Worm (Caenorhabditis elegans): ENCODE measurements around the gene cup-14.

DNA sequence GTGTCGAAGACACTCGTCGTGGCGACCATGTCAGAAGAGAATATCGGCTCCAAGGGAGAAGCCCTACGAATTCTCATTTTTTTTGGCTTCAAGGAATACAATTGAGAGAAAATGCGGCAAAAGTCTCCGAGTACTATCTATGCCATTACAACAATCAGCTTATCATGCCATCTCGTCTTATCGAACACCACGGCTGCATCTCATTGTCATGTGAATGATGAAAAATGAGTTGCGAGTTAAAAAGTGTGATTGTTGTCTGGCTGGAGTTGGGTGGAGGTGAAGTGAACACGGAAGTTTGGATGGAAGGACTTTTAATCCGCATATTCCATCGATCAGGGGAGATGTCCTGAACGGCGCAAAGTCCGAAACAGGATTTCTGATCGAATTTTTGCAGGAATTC lies 11.1 kb downstream of the cup-14 start:
- TF ChIP-seq nhr-80 (tag; optimal IDR thresholded peaks at IDR 0.05) (peak; percentile 84), F37B4.10 (GFP tag; IDR thresholded peaks at IDR 0.05) (no peak), B0336.3 (GFP tag; IDR thresholded peaks at IDR 0.05) (no peak), tbx-9 (tag; optimal IDR thresholded peaks at IDR 0.05; ENCODE audit: borderline replicate concordance) (no peak)
